Fruit fly (Drosophila melanogaster): ENCODE measurements around the gene Arpc4.

The Arpc4 gene

DNA sequence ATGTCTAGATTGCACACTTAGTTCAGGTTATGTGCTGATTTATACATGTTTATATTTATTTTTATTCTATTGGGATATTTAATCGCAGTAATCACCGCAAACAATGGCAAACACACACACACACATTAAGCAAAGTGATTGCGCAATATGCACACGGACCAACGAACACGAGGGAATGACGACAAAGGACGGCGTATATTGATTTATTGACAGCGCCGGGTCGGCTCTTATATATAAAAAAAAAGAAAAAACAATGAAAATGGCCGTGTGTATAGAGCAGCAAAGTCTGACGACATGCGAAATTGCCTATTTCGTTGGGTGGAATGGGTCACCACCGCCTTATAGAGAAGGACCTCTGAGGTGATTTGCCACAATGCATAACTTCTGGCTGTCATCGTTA is 14.2 kb upstream of the Arpc4 start:
- TF ChIP-seq pan (optimal IDR thresholded peaks at IDR 0.05) (no peak), psq (optimal IDR thresholded peaks at IDR 0.05) (no peak)

DNA sequence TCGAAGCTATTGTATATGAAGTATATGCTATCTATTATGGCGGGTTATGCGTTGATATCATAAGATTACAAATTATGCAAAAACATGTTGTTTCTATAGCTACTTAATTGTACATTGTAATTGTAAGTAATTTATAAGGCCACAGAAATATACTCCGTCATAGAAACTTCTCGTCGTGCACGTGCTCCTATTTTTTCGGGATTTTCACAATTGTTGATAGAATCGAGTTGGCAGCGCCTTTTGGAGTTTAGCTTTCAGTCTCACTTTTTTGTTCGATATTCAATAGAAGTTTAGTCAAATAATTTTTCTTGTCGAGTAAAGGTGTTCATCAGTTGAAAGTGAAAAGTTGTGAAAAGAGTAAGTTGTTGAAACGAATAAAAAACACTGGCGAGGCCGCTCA is 6.7 kb upstream of the Arpc4 start, which contains the start of gene CG31642:
Gene CG31642 (plus strand): TSS at position 301 of the 400 bp plus-strand sequence.
- TF ChIP-seq Dll (optimal IDR thresholded peaks at IDR 0.05) = no peak
- TF ChIP-seq usp (GFP tag; optimal IDR thresholded peaks at IDR 0.05) = no peak
- no peak for TF ChIP-seq CG8478 (optimal IDR thresholded peaks at IDR 0.05)
- TF ChIP-seq EcR (GFP tag; optimal IDR thresholded peaks at IDR 0.05) = no peak
- no peak for TF ChIP-seq psq (optimal IDR thresholded peaks at IDR 0.05)
- no peak for TF ChIP-seq pan (optimal IDR thresholded peaks at IDR 0.05)

DNA sequence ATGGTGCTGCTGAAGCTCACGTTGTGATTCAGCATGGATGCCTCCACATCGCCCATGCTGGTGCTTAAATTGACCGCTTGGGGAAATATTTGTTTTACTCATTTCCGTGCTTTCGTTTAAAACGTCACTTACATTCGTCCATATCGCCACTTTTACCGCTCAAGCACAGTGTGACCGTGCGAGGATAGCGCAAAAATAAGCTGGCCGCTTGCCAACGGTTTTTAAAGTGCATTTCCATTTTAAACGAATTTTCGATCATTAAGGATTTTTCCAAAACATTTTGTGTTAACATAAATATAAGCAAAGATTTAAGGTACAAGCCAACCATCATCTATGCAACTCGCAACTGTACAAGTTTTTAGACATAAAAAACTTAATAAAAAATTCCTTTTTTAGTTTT is 2.5 kb downstream of the Arpc4 start, which contains the start of gene WDR79:
Gene WDR79 (minus strand): TSS at position 298 of the 400 bp plus-strand sequence.
- TF ChIP-seq pan (optimal IDR thresholded peaks at IDR 0.05) (no peak), Dll (optimal IDR thresholded peaks at IDR 0.05) (no peak), EcR (GFP tag; optimal IDR thresholded peaks at IDR 0.05) (no peak), CG8478 (optimal IDR thresholded peaks at IDR 0.05) (no peak), psq (optimal IDR thresholded peaks at IDR 0.05) (no peak), usp (GFP tag; optimal IDR thresholded peaks at IDR 0.05) (no peak)

DNA sequence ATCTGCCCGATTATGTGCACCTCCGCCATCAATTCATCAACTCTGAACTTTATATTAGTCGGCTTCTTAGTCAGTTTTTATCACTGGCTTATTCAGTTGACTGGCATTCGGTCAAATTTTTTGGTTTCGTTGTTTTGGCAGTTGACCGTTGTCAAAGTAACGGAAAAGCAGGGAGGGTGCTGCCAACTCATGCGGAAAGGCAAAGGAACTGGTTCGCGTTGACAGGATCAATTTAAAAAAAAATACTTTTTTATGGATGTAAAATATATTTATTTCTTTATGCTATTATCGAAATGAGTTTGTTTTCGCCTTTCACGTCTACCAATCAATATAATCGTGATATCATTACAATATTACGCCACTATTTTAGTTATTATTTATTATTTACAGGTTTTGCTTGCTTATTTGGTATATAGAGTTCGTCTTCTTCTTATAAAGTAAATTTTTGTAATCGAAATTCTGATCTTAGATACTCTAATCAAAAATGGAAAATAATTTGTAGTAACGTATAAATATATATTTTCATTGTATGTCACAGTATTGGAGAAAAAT is 5.7 kb downstream of the Arpc4 start, which contains the start of the genes B9d2, tctn and CG9222:
Gene B9d2 (minus strand): TSS at position 130 of the 552 bp plus-strand sequence.
Gene tctn (minus strand): TSS at position 130 of the 552 bp plus-strand sequence.
Gene CG9222 (plus strand): TSS at position 502 of the 552 bp plus-strand sequence.
- no peak for TF ChIP-seq Dll (optimal IDR thresholded peaks at IDR 0.05)
- no peak for TF ChIP-seq CG8478 (optimal IDR thresholded peaks at IDR 0.05)
- TF ChIP-seq pan (optimal IDR thresholded peaks at IDR 0.05) = no peak
- TF ChIP-seq usp (GFP tag; optimal IDR thresholded peaks at IDR 0.05) = no peak
- TF ChIP-seq psq (optimal IDR thresholded peaks at IDR 0.05) = no peak
- TF ChIP-seq EcR (GFP tag; optimal IDR thresholded peaks at IDR 0.05) = no peak

- TF ChIP-seq psq (optimal IDR thresholded peaks at IDR 0.05) = no peak
- TF ChIP-seq usp (GFP tag; optimal IDR thresholded peaks at IDR 0.05) = no peak
- no peak for TF ChIP-seq Dll (optimal IDR thresholded peaks at IDR 0.05)
- TF ChIP-seq EcR (GFP tag; optimal IDR thresholded peaks at IDR 0.05) = no peak
- TF ChIP-seq CG8478 (optimal IDR thresholded peaks at IDR 0.05) = no peak
- no peak for TF ChIP-seq pan (optimal IDR thresholded peaks at IDR 0.05)
These were observed 14.2 kb downstream of the Arpc4 start, which contains the start of gene CG13991 for dm6 chr2L:6139082-6139481. Gene CG13991, plus strand, starts transcription at chr2L:6139382.

DNA sequence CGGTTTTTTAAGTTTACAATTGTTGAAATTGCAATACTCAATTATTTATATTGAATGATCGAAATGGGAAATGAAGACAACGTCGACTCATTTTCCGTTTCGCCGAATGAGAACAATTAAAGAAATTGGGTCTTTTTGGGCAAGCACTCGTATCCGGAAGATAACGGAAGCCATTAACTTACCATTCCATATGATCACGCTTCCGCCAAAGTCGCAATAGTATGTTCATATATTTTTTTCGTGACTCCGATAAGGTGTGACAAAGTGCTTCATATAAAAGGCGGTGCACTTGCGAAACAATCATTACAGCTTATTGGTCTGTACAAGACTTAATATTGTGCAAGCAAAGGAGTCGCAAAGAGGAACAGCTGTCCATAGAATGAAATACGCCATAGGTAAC is 26.7 kb downstream of the Arpc4 start, which contains the start of gene Muc26B:
Gene Muc26B (plus strand): TSS at position 301 of the 400 bp plus-strand sequence.
- TF ChIP-seq pan (optimal IDR thresholded peaks at IDR 0.05) (no peak), EcR (GFP tag; optimal IDR thresholded peaks at IDR 0.05) (no peak), psq (optimal IDR thresholded peaks at IDR 0.05) (no peak), Dll (optimal IDR thresholded peaks at IDR 0.05) (no peak), usp (GFP tag; optimal IDR thresholded peaks at IDR 0.05) (no peak), CG8478 (optimal IDR thresholded peaks at IDR 0.05) (no peak)

DNA sequence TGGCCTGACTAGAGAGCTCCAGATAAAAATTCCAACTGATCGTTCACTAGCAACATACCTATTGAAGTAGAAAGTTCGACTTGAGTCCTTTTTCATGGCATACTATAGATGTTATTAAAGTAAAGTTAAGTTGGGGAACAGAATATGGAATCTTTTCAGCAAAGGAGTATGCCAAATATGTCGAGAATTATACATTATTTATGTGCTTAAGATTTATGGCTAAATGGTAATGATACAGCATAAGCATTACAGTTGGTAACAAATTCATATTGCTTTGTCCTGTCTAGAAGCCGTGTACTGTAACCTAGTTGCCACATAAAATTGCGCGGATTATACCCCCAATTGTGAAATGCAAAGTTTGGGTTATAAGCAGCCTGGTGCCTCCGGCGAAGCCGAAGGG is 30.1 kb downstream of the Arpc4 start, which contains the start of gene CG31639:
Gene CG31639 (minus strand): TSS at position 101 of the 400 bp plus-strand sequence.
- TF ChIP-seq Dll (optimal IDR thresholded peaks at IDR 0.05) (no peak), psq (optimal IDR thresholded peaks at IDR 0.05) (no peak), EcR (GFP tag; optimal IDR thresholded peaks at IDR 0.05) (no peak), usp (GFP tag; optimal IDR thresholded peaks at IDR 0.05) (no peak), CG8478 (optimal IDR thresholded peaks at IDR 0.05) (no peak), pan (optimal IDR thresholded peaks at IDR 0.05) (no peak)

dm6 chr2L:6160100-6160499 is 35.2 kb downstream of the Arpc4 start, which contains the start of gene CG13989:
Gene CG13989, plus strand, starts transcription at chr2L:6160400.
- TF ChIP-seq Dll (optimal IDR thresholded peaks at IDR 0.05) = no peak
- TF ChIP-seq usp (GFP tag; optimal IDR thresholded peaks at IDR 0.05) = no peak

dm6 chr2L:6165686-6166085 is 40.8 kb downstream of the Arpc4 start:
- TF ChIP-seq CG8478 (optimal IDR thresholded peaks at IDR 0.05) (no peak), Dll (optimal IDR thresholded peaks at IDR 0.05) (no peak), pan (optimal IDR thresholded peaks at IDR 0.05) (no peak), EcR (GFP tag; optimal IDR thresholded peaks at IDR 0.05) (no peak), usp (GFP tag; optimal IDR thresholded peaks at IDR 0.05) (no peak), psq (optimal IDR thresholded peaks at IDR 0.05) (no peak)

dm6 chr2L:6169119-6169518 is 44.2 kb downstream of the Arpc4 start:
- no peak for TF ChIP-seq EcR (GFP tag; optimal IDR thresholded peaks at IDR 0.05)
- no peak for TF ChIP-seq Dll (optimal IDR thresholded peaks at IDR 0.05)
- no peak for TF ChIP-seq pan (optimal IDR thresholded peaks at IDR 0.05)
- no peak for TF ChIP-seq usp (GFP tag; optimal IDR thresholded peaks at IDR 0.05)
- no peak for TF ChIP-seq CG8478 (optimal IDR thresholded peaks at IDR 0.05)
- no peak for TF ChIP-seq psq (optimal IDR thresholded peaks at IDR 0.05)

DNA sequence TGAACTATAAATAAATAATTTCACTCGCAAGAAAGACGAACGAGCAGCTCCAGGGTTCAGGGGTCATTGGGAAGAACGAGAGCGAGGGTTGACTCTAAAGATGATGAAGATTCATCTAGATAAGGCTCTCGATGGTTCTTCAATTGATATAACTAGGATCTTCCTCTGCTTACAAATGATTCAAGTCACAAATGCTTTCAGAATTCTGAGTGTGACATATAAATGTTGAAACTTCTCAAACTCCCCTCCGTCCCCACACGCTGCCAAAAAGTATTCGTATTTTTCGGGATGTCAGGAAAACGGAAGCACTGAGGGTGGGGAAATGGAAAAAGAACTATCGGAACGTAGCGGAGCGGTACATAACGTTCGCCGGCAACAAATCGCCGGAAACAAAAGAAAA is 46.2 kb downstream of the Arpc4 start:
- TF ChIP-seq EcR (GFP tag; optimal IDR thresholded peaks at IDR 0.05) = no peak
- no peak for TF ChIP-seq Dll (optimal IDR thresholded peaks at IDR 0.05)
- TF ChIP-seq pan (optimal IDR thresholded peaks at IDR 0.05) = no peak
- TF ChIP-seq psq (optimal IDR thresholded peaks at IDR 0.05) = no peak
- no peak for TF ChIP-seq CG8478 (optimal IDR thresholded peaks at IDR 0.05)
- TF ChIP-seq usp (GFP tag; optimal IDR thresholded peaks at IDR 0.05) = no peak

dm6 chr2L:6172996-6173395 is 48.1 kb downstream of the Arpc4 start:
- no peak for TF ChIP-seq CG8478 (optimal IDR thresholded peaks at IDR 0.05)
- no peak for TF ChIP-seq EcR (GFP tag; optimal IDR thresholded peaks at IDR 0.05)
- TF ChIP-seq Dll (optimal IDR thresholded peaks at IDR 0.05) = no peak
- no peak for TF ChIP-seq pan (optimal IDR thresholded peaks at IDR 0.05)
- TF ChIP-seq usp (GFP tag; optimal IDR thresholded peaks at IDR 0.05) = no peak
- no peak for TF ChIP-seq psq (optimal IDR thresholded peaks at IDR 0.05)

All from whole organism.